Fruit fly (Drosophila melanogaster) whole organism, wandering third instar larva: Measurements from ENCODE around the gene noi.

Source experiments
- Abd-B ChIP-seq: fragments of >200 bp; optimal IDR thresholded peaks from 2 replicates; lab custom pipeline; 2017; ENCODE audit warnings: missing biosample characterization, missing genetic modification characterization
- CrebA ChIP-seq: fragments of 200-800 bp; sonication (Bioruptor generic); optimal IDR thresholded peaks from 2 replicates; lab custom pipeline; 2016; ENCODE audit warnings: missing biosample characterization, mild to moderate bottlenecking, missing genetic modification characterization, borderline replicate concordance
- Dfd ChIP-seq: fragments of >200 bp; optimal IDR thresholded peaks from 2 replicates; lab custom pipeline; 2017; ENCODE audit warnings: missing biosample characterization, missing genetic modification characterization
- HLH106 ChIP-seq: fragments of 200-800 bp; optimal IDR thresholded peaks from 3 replicates; lab custom pipeline; 2019; ENCODE audit warnings: missing biosample characterization, mild to moderate bottlenecking, missing genetic modification characterization, moderate library complexity
- Mio ChIP-seq: sonication (Bioruptor generic); optimal IDR thresholded peaks from 2 replicates; lab custom pipeline; 2016; ENCODE audit warnings: missing biosample characterization, missing genetic modification characterization
- OdsH ChIP-seq: fragments of 200-800 bp; sonication (Bioruptor generic); optimal IDR thresholded peaks from 2 replicates; lab custom pipeline; 2016; ENCODE audit warnings: missing biosample characterization, mild to moderate bottlenecking, missing genetic modification characterization
- Sp1 ChIP-seq: fragments of 200-800 bp; sonication (Bioruptor generic); optimal IDR thresholded peaks from 3 replicates; lab custom pipeline; 2019; ENCODE audit warnings: missing biosample characterization, mild to moderate bottlenecking, missing genetic modification characterization, moderate library complexity
- fru ChIP-seq: fragments of 200-800 bp; sonication (Bioruptor generic); optimal IDR thresholded peaks from 3 replicates; lab custom pipeline; 2016; ENCODE audit warnings: missing biosample characterization, mild to moderate bottlenecking, missing genetic modification characterization
- h ChIP-seq: fragments of 200-800 bp; sonication (Bioruptor generic); optimal IDR thresholded peaks from 3 replicates; lab custom pipeline; 2016; ENCODE audit warnings: missing biosample characterization, mild to moderate bottlenecking, missing genetic modification characterization
- tai ChIP-seq: sonication (Bioruptor generic); optimal IDR thresholded peaks from 2 replicates; lab custom pipeline; 2016; ENCODE audit warnings: missing biosample characterization, missing genetic modification characterization

DNA sequence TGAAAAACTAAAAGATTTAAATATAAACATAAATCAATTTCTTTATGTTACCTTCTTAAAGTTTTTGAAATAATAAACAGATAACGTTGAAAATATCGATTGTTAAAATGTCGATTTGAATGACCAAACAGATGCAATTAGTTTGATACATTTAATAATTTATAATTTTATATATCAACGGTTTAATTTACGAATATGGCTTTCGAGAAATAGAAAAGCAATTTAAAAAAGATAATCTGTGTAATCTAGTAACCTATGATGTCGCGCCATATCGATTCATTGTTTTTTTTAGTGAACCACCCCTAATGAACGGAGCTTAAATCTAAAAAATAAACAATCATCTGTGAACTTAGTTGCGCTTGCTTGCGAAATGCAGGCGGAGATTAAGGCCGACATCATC is 2.7 kb downstream of the noi start, which contains the start of gene PolZ2:
- TF ChIP-seq Sp1 (GFP tag; lab: Kevin White, UChicago), result no peak
- no peak for TF ChIP-seq Dfd (GFP tag; lab: Kevin White, UChicago)
- TF ChIP-seq tai (GFP tag; lab: Kevin White, UChicago), result no peak
- TF ChIP-seq Abd-B (GFP tag; lab: Kevin White, UChicago), result no peak
- no peak for TF ChIP-seq OdsH (GFP tag; lab: Kevin White, UChicago)
- TF ChIP-seq fru (GFP tag; lab: Kevin White, UChicago), result no peak
- no peak for TF ChIP-seq h (GFP tag; lab: Kevin White, UChicago)
- TF ChIP-seq CrebA (GFP tag; lab: Kevin White, UChicago), result no peak
- no peak for TF ChIP-seq HLH106 (tag; lab: Kevin White, UChicago)
- TF ChIP-seq Mio, result no peak
